Worm (Caenorhabditis elegans): ENCODE measurements around the gene set-1.

The set-1 gene

DNA sequence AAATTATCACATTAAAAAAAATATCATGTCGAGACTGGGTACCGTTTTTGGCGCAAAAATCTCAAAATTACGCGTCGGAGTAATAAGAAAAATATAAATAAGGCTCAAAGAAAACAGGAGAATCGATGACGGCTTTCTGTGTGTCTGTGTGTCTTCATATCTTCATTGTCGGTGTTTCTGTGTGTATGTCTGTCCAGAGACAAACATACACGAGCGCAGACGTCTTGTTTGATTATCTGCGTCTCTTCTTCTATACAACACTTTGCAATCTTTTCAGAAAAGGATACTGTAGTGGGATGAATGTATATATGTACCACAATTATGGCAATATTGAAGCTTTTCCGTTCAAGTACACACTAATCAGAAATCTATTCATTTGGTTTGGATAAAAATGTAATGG lies 7.8 kb downstream of the set-1 start, which contains the start of gene C05D11.13 (continued):
- peak; percentile 17 for TF ChIP-seq irx-1 (tag; optimal IDR thresholded peaks at IDR 0.05)
- TF ChIP-seq mep-1 (tag; optimal IDR thresholded peaks at IDR 0.05) = peak; percentile 78
- no peak for TF ChIP-seq egl-13 (tag; optimal IDR thresholded peaks at IDR 0.05)
- no peak for TF ChIP-seq sox-4 (tag; optimal IDR thresholded peaks at IDR 0.05)
- no peak for TF ChIP-seq C04F5.9 (tag; optimal IDR thresholded peaks at IDR 0.05)
- TF ChIP-seq unc-130 (tag; optimal IDR thresholded peaks at IDR 0.05) = peak; percentile 68
- TF ChIP-seq efl-1 (optimal IDR thresholded peaks at IDR 0.05) = peak; percentile 25 to 52
- peak; percentile 11 to 13 for TF ChIP-seq efl-1 (GFP tag; optimal IDR thresholded peaks at IDR 0.05 in 1 of 2)
- TF ChIP-seq nhr-11 (tag; optimal IDR thresholded peaks at IDR 0.05) = no peak
- peak in 2 of 3 experiments; percentile 9 to 47 for TF ChIP-seq dpl-1 (GFP tag; optimal IDR thresholded peaks at IDR 0.05)
- peak; percentile 8 for TF ChIP-seq jun-1 (tag; optimal IDR thresholded peaks at IDR 0.05)
- no peak for TF ChIP-seq ceh-82 (tag; optimal IDR thresholded peaks at IDR 0.05)
- peak; percentile 24 to 54 for TF ChIP-seq lin-35 (GFP tag; optimal IDR thresholded peaks at IDR 0.05)

DNA sequence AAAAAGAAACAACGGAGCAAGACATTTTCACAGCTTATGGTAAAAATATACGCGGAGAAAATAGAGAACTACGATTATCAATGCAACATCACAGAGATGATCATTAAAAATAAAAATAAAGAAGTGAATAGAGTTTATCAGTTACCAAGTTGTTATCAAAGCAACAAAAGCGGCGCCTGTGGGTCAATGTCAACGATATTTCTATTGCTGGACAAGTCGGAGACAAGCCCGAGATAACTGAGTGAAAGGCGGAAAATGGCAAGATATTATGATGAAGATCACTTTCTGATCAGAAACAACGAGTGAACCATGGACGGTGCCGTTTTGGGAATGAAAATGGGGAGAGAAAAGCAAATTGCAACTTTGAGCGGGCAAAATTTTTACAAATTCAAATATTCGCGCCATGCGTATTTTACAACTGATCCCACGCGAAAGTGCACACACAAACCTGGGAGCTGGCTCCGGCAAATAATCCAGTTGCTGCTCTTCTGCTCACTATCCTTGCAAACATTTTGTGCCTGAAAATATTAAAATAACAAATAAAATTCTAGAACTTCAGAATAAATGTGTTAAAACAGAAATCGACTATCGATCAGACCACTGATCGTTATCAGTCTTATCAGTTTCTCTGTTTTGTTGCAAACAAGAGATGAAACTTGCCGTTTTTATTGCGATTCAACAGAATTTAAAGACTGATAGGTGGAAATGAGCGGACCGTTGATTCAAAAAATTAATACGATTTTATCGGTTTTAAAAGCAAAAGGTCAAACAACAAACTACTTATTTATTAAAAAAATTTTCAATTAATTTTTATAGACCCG lies 9.7 kb downstream of the set-1 start, which contains the start of gene mel-32:
TSS of gene mel-32 (minus strand) at position 696 of the 821 bp plus-strand sequence.
- TF ChIP-seq efl-1 (optimal IDR thresholded peaks at IDR 0.05) (peak; percentile 81 to 84), efl-1 (GFP tag; optimal IDR thresholded peaks at IDR 0.05 in 1 of 2) (peak; percentile 84 to 98), nhr-85 (tag) (peak; percentile 12), nhr-76 (tag; optimal IDR thresholded peaks at IDR 0.05) (no peak), rnt-1 (tag; optimal IDR thresholded peaks at IDR 0.05) (peak; percentile 37), pqm-1 (tag; optimal IDR thresholded peaks at IDR 0.05) (no peak), C04F5.9 (tag; optimal IDR thresholded peaks at IDR 0.05) (no peak), zag-1 (tag; optimal IDR thresholded peaks at IDR 0.05) (no peak), lin-13 (GFP tag; optimal IDR thresholded peaks at IDR 0.05) (peak; percentile 1), mab-9 (GFP tag; IDR thresholded peaks at IDR 0.05) (no peak), nhr-12 (tag; optimal IDR thresholded peaks at IDR 0.05) (no peak), elt-3 (tag; optimal IDR thresholded peaks at IDR 0.05) (peak in 1 of 6 experiments; percentile 67), nhr-19 (GFP tag; conservative IDR thresholded peaks at IDR 0.05) (peak; percentile 38), C16A3.4 (tag; optimal IDR thresholded peaks at IDR 0.05) (no peak), hpl-2 (GFP tag; optimal IDR thresholded peaks at IDR 0.05) (no peak), grh-1 (GFP tag; IDR thresholded peaks at IDR 0.05) (no peak), mep-1 (tag; optimal IDR thresholded peaks at IDR 0.05) (no peak), mef-2 (tag; optimal IDR thresholded peaks at IDR 0.05) (no peak), mdl-1 (tag; optimal IDR thresholded peaks at IDR 0.05) (no peak), fkh-8 (tag; optimal IDR thresholded peaks at IDR 0.05) (no peak), nhr-47 (tag; optimal IDR thresholded peaks at IDR 0.05) (peak; percentile 20), dpl-1 (GFP tag; optimal IDR thresholded peaks at IDR 0.05) (peak; percentile 71 to 83 (median 75)), nhr-11 (tag; optimal IDR thresholded peaks at IDR 0.05) (no peak), F16B12.6 (tag; optimal IDR thresholded peaks at IDR 0.05) (peak; percentile 76), swsn-7 (tag; optimal IDR thresholded peaks at IDR 0.05) (no peak), ceh-82 (tag; optimal IDR thresholded peaks at IDR 0.05) (peak in 1 of 3 experiments; percentile 15), skn-1 (tag; optimal IDR thresholded peaks at IDR 0.05) (no peak), nhr-71 (tag; optimal IDR thresholded peaks at IDR 0.05) (peak; percentile 41), lin-14 (GFP tag; optimal IDR thresholded peaks at IDR 0.05) (no peak), unc-30 (tag; optimal IDR thresholded peaks at IDR 0.05) (no peak), fkh-10 (GFP tag; optimal IDR thresholded peaks at IDR 0.05) (no peak), lin-15B (tag; optimal IDR thresholded peaks at IDR 0.05) (no peak), blmp-1 (tag; optimal IDR thresholded peaks at IDR 0.05) (peak; percentile 84), unc-62 (GFP tag; optimal IDR thresholded peaks at IDR 0.05) (no peak), nhr-20 (tag; optimal IDR thresholded peaks at IDR 0.05) (peak; percentile 36), lin-35 (GFP tag; optimal IDR thresholded peaks at IDR 0.05) (peak; percentile 65 to 76), elt-2 (tag; optimal IDR thresholded peaks at IDR 0.05) (peak; percentile 51), ceh-88 (GFP tag; IDR thresholded peaks at IDR 0.05) (no peak), lsy-2 (tag; optimal IDR thresholded peaks at IDR 0.05) (peak in 1 of 2 experiments; percentile 55), snu-23 (GFP tag; optimal IDR thresholded peaks at IDR 0.05) (peak; percentile 26), irx-1 (tag; optimal IDR thresholded peaks at IDR 0.05) (no peak), alr-1 (tag; optimal IDR thresholded peaks at IDR 0.05; ENCODE audit: borderline replicate concordance) (no peak), vab-15 (tag; optimal IDR thresholded peaks at IDR 0.05) (no peak)
